Worm (Caenorhabditis elegans) whole organism, L2 larva: Measurements from ENCODE around the gene JC8.4.

ENCODE experiments used
- C34F6.9 ChIP-seq: fragments of 150-350 bp; optimal IDR thresholded peaks from 2 replicates; lab custom pipeline; 2014; ENCODE audit warnings: missing biosample characterization, missing genetic modification characterization
- F13H6.1 ChIP-seq: sonication (generic microtip); optimal IDR thresholded peaks from 2 replicates; lab custom pipeline; 2016; ENCODE audit warnings: missing genetic modification characterization, missing compliant biosample characterization
- R02D3.7 ChIP-seq: fragments of 150-350 bp; optimal IDR thresholded peaks from 2 replicates; lab custom pipeline; 2014; ENCODE audit warnings: missing biosample characterization, missing genetic modification characterization
- Y55F3AM.14 ChIP-seq: fragments of 200-800 bp; sonication (Bioruptor generic); optimal IDR thresholded peaks from 2 replicates; lab custom pipeline; 2018; ENCODE audit warnings: mild to moderate bottlenecking, missing genetic modification characterization, missing compliant biosample characterization
- alr-1 ChIP-seq: fragments of 150-350 bp; optimal IDR thresholded peaks from 2 replicates; lab custom pipeline; 2014; ENCODE audit warnings: missing biosample characterization, missing genetic modification characterization
- aly-2 ChIP-seq: fragments of 150-350 bp; optimal IDR thresholded peaks from 2 replicates; lab custom pipeline; 2014; ENCODE audit warnings: missing biosample characterization, missing genetic modification characterization
- ama-1 ChIP-seq: fragments of 150-350 bp; optimal IDR thresholded peaks from 2 replicates; lab custom pipeline; 2018; ENCODE audit warnings: inconsistent platforms
- blmp-1 ChIP-seq: sonication (generic microtip); optimal IDR thresholded peaks from 2 replicates; lab custom pipeline; 2017; ENCODE audit warnings: missing genetic modification characterization, mild to moderate bottlenecking, missing compliant biosample characterization, antibody characterized with exemption, moderate library complexity; ENCODE audit not compliant: insufficient read depth
- crh-2 ChIP-seq: sonication (generic microtip); optimal IDR thresholded peaks from 2 replicates; lab custom pipeline; 2017; ENCODE audit warnings: missing biosample characterization, missing genetic modification characterization
- dmd-4 ChIP-seq: sonication (generic microtip); optimal IDR thresholded peaks from 2 replicates; lab custom pipeline; 2017; ENCODE audit warnings: missing biosample characterization, missing genetic modification characterization
- egl-27 ChIP-seq: sonication (generic microtip); optimal IDR thresholded peaks from 3 replicates; lab custom pipeline; 2017; ENCODE audit warnings: missing biosample characterization, missing genetic modification reagents, missing genetic modification characterization
- elt-3 ChIP-seq: sonication (generic microtip); optimal IDR thresholded peaks from 2 replicates; lab custom pipeline; 2017; ENCODE audit warnings: missing biosample characterization, missing genetic modification characterization
- fos-1 ChIP-seq: fragments of 150-350 bp; optimal IDR thresholded peaks from 2 replicates; lab custom pipeline; 2014; ENCODE audit warnings: missing biosample characterization, missing genetic modification characterization
- gmeb-1 ChIP-seq: fragments of 150-350 bp; optimal IDR thresholded peaks from 2 replicates; lab custom pipeline; 2014; ENCODE audit warnings: missing biosample characterization, missing genetic modification characterization
- lin-11 ChIP-seq: fragments of 150-350 bp; sonication (generic microtip); optimal IDR thresholded peaks from 2 replicates; lab custom pipeline; 2014; ENCODE audit warnings: missing biosample characterization, missing genetic modification characterization, inconsistent platforms, mixed read lengths
- lin-13 ChIP-seq: fragments of 150-350 bp; optimal IDR thresholded peaks from 2 replicates; lab custom pipeline; 2014; ENCODE audit warnings: missing biosample characterization, missing genetic modification reagents, missing genetic modification characterization
- lin-39 ChIP-seq: fragments of 150-350 bp; optimal IDR thresholded peaks from 2 replicates; lab custom pipeline; 2014; ENCODE audit warnings: missing biosample characterization, missing genetic modification reagents, missing genetic modification characterization
- lsy-2 ChIP-seq, 2 experiments: fragments of 150-350 bp in 1 of 2; sonication (generic microtip) in 1 of 2; optimal IDR thresholded peaks; 2 replicates each; lab custom pipeline; 2014 to 2017; ENCODE audit warnings: missing biosample characterization in 2 of 2, missing genetic modification characterization in 2 of 2
- mab-5 ChIP-seq: fragments of 150-350 bp; optimal IDR thresholded peaks from 2 replicates; lab custom pipeline; 2014; ENCODE audit warnings: missing biosample characterization, missing genetic modification characterization
- mbf-1 ChIP-seq: sonication (generic microtip); optimal IDR thresholded peaks from 2 replicates; lab custom pipeline; 2017; ENCODE audit warnings: missing biosample characterization, missing genetic modification characterization
- mdl-1 ChIP-seq, 2 experiments: fragments of 150-350 bp in 1 of 2; sonication (generic microtip) in 1 of 2; optimal IDR thresholded peaks; 2 replicates each; lab custom pipeline; 2017; ENCODE audit warnings: missing biosample characterization in 2 of 2, missing genetic modification characterization in 2 of 2
- nhr-10 ChIP-seq: sonication (generic microtip); optimal IDR thresholded peaks from 2 replicates; lab custom pipeline; 2017; ENCODE audit warnings: missing biosample characterization, missing genetic modification characterization
- nhr-11 ChIP-seq: fragments of 150-350 bp; optimal IDR thresholded peaks from 2 replicates; lab custom pipeline; 2014; ENCODE audit warnings: missing biosample characterization, missing genetic modification characterization
- nhr-12 ChIP-seq: fragments of 150-350 bp; optimal IDR thresholded peaks from 2 replicates; lab custom pipeline; 2014; ENCODE audit warnings: missing biosample characterization, missing genetic modification characterization
- nhr-129 ChIP-seq: fragments of 150-350 bp; optimal IDR thresholded peaks from 2 replicates; lab custom pipeline; 2014; ENCODE audit warnings: missing biosample characterization, missing genetic modification characterization
- nhr-23 ChIP-seq: fragments of 150-350 bp; optimal IDR thresholded peaks from 2 replicates; lab custom pipeline; 2014; ENCODE audit warnings: missing biosample characterization, missing genetic modification reagents, missing genetic modification characterization
- nhr-237 ChIP-seq: fragments of 150-350 bp; optimal IDR thresholded peaks from 2 replicates; lab custom pipeline; 2014; ENCODE audit warnings: missing biosample characterization, missing genetic modification characterization
- nhr-25 ChIP-seq: fragments of 150-350 bp; sonication (generic microtip); optimal IDR thresholded peaks from 3 replicates; lab custom pipeline; 2014; ENCODE audit warnings: missing biosample characterization, missing genetic modification characterization
- nhr-6 ChIP-seq: fragments of 150-350 bp; optimal IDR thresholded peaks from 2 replicates; lab custom pipeline; 2014; ENCODE audit warnings: missing biosample characterization, missing genetic modification characterization
- nhr-77 ChIP-seq: fragments of 150-350 bp; optimal IDR thresholded peaks from 2 replicates; lab custom pipeline; 2014; ENCODE audit warnings: missing biosample characterization, missing genetic modification characterization
- peb-1 ChIP-seq: fragments of 150-350 bp; optimal IDR thresholded peaks from 2 replicates; lab custom pipeline; 2014; ENCODE audit warnings: missing biosample characterization, missing genetic modification characterization
- sem-4 ChIP-seq: fragments of 150-350 bp; optimal IDR thresholded peaks from 2 replicates; lab custom pipeline; 2014; ENCODE audit warnings: missing biosample characterization, missing genetic modification reagents, missing genetic modification characterization
- skn-1 ChIP-seq: sonication (generic microtip); optimal IDR thresholded peaks from 2 replicates; lab custom pipeline; 2017; ENCODE audit warnings: missing biosample characterization, missing genetic modification characterization
- snpc-4 ChIP-seq: fragments of 150-350 bp; optimal IDR thresholded peaks from 2 replicates; lab custom pipeline; 2014; ENCODE audit warnings: missing biosample characterization, missing genetic modification characterization
- unc-39 ChIP-seq: fragments of 150-350 bp; optimal IDR thresholded peaks from 2 replicates; lab custom pipeline; 2014; ENCODE audit warnings: missing biosample characterization, missing genetic modification characterization
- unc-55 ChIP-seq: fragments of 150-350 bp; sonication (generic microtip); optimal IDR thresholded peaks from 3 replicates; lab custom pipeline; 2014; ENCODE audit warnings: missing biosample characterization, missing genetic modification reagents, missing genetic modification characterization
- unc-62 ChIP-seq: fragments of 150-350 bp; optimal IDR thresholded peaks from 2 replicates; lab custom pipeline; 2014; ENCODE audit warnings: missing biosample characterization, missing genetic modification reagents, missing genetic modification characterization
- zag-1 ChIP-seq: fragments of 150-350 bp; optimal IDR thresholded peaks from 2 replicates; lab custom pipeline; 2014; ENCODE audit warnings: missing biosample characterization, missing genetic modification characterization
- ztf-11 ChIP-seq: sonication (generic microtip); optimal IDR thresholded peaks from 2 replicates; lab custom pipeline; 2017; ENCODE audit warnings: missing biosample characterization, missing genetic modification characterization

JC8.4 gene

DNA sequence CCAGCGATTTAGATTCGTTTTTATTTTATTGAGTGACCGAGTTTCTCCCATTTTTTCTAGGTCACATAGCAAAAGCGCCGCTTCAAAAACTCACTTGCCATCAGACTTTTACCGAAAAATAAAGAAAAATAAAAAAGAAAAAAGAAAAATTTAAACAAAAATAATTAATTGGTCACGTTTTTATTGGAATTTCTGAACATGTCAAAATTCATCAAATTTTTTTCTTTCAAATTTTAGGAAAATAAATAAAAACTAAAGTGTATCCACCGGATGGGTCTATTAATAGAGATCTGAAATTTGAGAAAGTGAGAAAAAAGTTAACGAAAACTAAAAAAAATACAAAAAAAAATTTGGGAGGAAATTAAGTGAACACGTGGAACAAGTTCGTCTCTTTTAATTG, 33.9 kb upstream of the JC8.4 start, which contains the start of gene C48D1.9:
Gene C48D1.9 (minus strand): TSS at position 101 of the 400 bp plus-strand sequence.
- no peak for TF ChIP-seq nhr-6
- no peak for TF ChIP-seq gmeb-1 (tag; lab: Kevin White, UChicago)
- no peak for TF ChIP-seq unc-55 (GFP tag; lab: Kevin White, UChicago)
- no peak for TF ChIP-seq ama-1 (lab: Kevin White, UChicago)
- no peak for TF ChIP-seq alr-1 (tag; lab: Kevin White, UChicago)
- TF ChIP-seq elt-3 (tag; lab: Kevin White, UChicago): no peak
- no peak for TF ChIP-seq unc-39
- TF ChIP-seq nhr-10 (tag; lab: Kevin White, UChicago): no peak
- no peak for TF ChIP-seq lin-11 (tag; lab: Kevin White, UChicago)
- no peak for TF ChIP-seq nhr-23 (tag; lab: Kevin White, UChicago)
- no peak for TF ChIP-seq nhr-11 (tag; lab: Kevin White, UChicago)
- TF ChIP-seq lin-13 (GFP tag; lab: Kevin White, UChicago): no peak
- TF ChIP-seq zag-1: no peak
- TF ChIP-seq mbf-1 (tag; lab: Kevin White, UChicago): no peak
- TF ChIP-seq mab-5 (tag; lab: Kevin White, UChicago): no peak
- TF ChIP-seq lin-39: no peak

DNA sequence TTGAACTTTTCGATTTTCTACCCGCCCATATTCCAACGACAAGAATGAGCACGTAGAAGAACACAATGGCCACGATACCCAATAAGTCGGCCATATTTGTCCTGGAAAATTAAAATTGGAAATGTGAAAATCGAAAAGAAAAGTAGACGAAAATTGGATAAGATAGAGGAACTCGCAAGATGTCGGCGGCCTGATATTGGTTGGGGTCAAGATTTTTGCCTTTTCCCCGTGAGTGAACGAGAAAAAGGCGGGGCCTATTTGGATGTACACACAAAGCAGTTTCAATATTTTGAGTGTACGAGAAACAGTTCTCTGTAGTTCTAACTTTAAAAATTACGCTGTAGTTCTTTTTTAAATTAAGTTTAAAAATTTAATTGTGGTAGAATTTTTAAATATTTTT, 29.0 kb upstream of the JC8.4 start, which contains the start of gene cho-1:
Gene cho-1 (minus strand): TSS at position 101 of the 400 bp plus-strand sequence.
- TF ChIP-seq zag-1 (no peak), nhr-23 (tag; lab: Kevin White, UChicago) (no peak), gmeb-1 (tag; lab: Kevin White, UChicago) (no peak), blmp-1 (tag; lab: Kevin White, UChicago) (no peak), egl-27 (tag; lab: Kevin White, UChicago) (no peak), elt-3 (tag; lab: Kevin White, UChicago) (no peak), peb-1 (tag; lab: Kevin White, UChicago) (no peak), nhr-237 (no peak), R02D3.7 (tag; lab: Kevin White, UChicago) (no peak), snpc-4 (tag; lab: Kevin White, UChicago) (no peak), unc-62 (GFP tag; lab: Kevin White, UChicago) (no peak), mbf-1 (tag; lab: Kevin White, UChicago) (no peak)

DNA sequence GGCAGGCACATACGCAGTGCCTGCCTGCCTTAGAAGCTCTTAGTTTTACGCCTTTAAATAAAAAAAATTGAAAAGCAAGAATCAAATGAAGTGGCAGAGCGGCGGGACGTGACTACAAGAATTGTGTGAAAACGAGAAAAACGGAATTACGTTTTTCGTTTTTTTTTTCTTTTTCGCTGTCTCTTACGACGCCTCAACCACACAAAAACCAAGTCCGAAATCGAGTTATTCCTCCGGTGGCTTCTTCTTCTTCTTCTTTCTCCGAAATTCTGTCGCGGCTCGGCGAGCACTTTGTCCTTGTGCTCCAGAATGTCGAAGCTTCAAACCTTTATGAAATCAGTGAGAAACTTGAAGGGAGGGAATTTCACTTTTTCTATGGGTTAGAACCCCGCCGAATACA, 22.9 kb upstream of the JC8.4 start:
- TF ChIP-seq aly-2 (tag; lab: Kevin White, UChicago) (no peak), sem-4 (tag; lab: Kevin White, UChicago) (no peak), lin-39 (no peak), peb-1 (tag; lab: Kevin White, UChicago) (no peak), zag-1 (no peak), nhr-77 (no peak), elt-3 (tag; lab: Kevin White, UChicago) (no peak), nhr-237 (no peak), nhr-10 (tag; lab: Kevin White, UChicago) (no peak), crh-2 (tag; lab: Kevin White, UChicago) (no peak), mbf-1 (tag; lab: Kevin White, UChicago) (no peak), nhr-23 (tag; lab: Kevin White, UChicago) (no peak), unc-62 (GFP tag; lab: Kevin White, UChicago) (no peak), gmeb-1 (tag; lab: Kevin White, UChicago) (no peak), unc-39 (no peak), F13H6.1 (tag; lab: Kevin White, UChicago) (no peak), fos-1 (no peak), R02D3.7 (tag; lab: Kevin White, UChicago) (no peak), Y55F3AM.14 (GFP tag; lab: Kevin White, UChicago) (no peak), nhr-11 (tag; lab: Kevin White, UChicago) (no peak)

DNA sequence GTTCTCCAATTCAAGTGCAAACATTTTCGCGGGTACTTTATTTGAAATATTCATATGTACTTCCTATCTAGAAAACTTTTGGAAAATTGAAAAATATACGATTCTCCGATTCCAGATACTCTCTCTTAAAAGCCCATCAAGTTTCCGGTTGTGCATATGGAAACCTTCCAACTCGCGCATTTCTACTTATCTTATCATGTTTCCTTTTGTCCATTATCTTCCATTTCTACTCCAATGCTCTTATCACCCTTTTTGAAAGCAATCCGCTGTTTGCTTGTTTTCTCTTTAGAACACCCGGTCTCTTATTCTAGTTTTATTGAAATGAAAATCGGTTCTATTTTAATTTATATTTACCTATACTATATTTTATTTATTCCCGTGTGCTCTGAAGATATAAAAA, 21.8 kb upstream of the JC8.4 start, which contains the start of gene C48D1.5:
Gene C48D1.5 (plus strand): TSS at position 301 of the 400 bp plus-strand sequence.
- no peak for TF ChIP-seq snpc-4 (tag; lab: Kevin White, UChicago)
- no peak for TF ChIP-seq elt-3 (tag; lab: Kevin White, UChicago)
- no peak for TF ChIP-seq nhr-6
- TF ChIP-seq unc-39: no peak

DNA sequence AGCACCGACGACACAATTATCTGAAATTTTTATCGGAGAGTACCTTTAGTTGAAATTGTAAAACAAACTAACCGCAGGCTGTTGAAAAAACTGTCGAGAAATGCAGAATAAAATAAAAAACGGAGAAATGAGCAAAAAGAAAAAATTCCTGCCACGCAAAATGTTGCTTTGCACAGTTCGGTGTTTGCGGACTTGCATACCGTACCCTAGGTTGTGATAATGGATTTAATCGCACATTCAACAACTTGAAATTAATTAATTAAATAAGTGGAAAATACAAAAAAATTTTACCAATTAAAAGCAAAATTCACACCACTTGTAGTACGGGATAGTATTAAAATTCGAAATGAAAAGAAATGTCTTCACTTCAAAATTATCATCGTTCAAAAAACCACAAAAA, 12.1 kb upstream of the JC8.4 start:
- TF ChIP-seq C34F6.9 (tag; lab: Kevin White, UChicago) (peak; percentile 55), ztf-11 (tag; lab: Kevin White, UChicago) (no peak), lin-11 (tag; lab: Kevin White, UChicago) (no peak), fos-1 (peak; percentile 9), crh-2 (tag; lab: Kevin White, UChicago) (peak; percentile 73), nhr-12 (tag; lab: Kevin White, UChicago) (no peak), nhr-23 (tag; lab: Kevin White, UChicago) (no peak), mbf-1 (tag; lab: Kevin White, UChicago) (no peak), nhr-25 (tag; lab: Kevin White, UChicago) (no peak), unc-62 (GFP tag; lab: Kevin White, UChicago) (no peak), unc-55 (GFP tag; lab: Kevin White, UChicago) (peak; percentile 73), mdl-1 (tag; optimal IDR thresholded peaks at IDR 0.05; lab: Kevin White, UChicago) (no peak), lin-13 (GFP tag; lab: Kevin White, UChicago) (peak; percentile 60), nhr-6 (peak; percentile 7), nhr-129 (tag; lab: Kevin White, UChicago) (peak; percentile 81), gmeb-1 (tag; lab: Kevin White, UChicago) (peak; percentile 5), skn-1 (no peak), dmd-4 (tag; lab: Kevin White, UChicago) (no peak), aly-2 (tag; lab: Kevin White, UChicago) (no peak), nhr-237 (no peak), lsy-2 (tag; optimal IDR thresholded peaks at IDR 0.05; lab: Kevin White, UChicago) (peak; percentile 88 to 98)
